Fruit fly (Drosophila melanogaster): ENCODE results near the gene Polr2J.
A peak's percentile ranks its signal among the peaks of the same experiment; 100 is the strongest.

Polr2J gene

dm6 chr2L:17410358-17410757 is at the start of gene Polr2J, which contains the start of gene CG15141 (continued):
- peak; percentile 92 for TF ChIP-seq CG13775 (GFP tag; optimal IDR thresholded peaks at IDR 0.05)
- no peak for TF ChIP-seq usp (GFP tag; optimal IDR thresholded peaks at IDR 0.05)
- TF ChIP-seq NC2β (GFP tag; optimal IDR thresholded peaks at IDR 0.05), result peak; percentile 54
- TF ChIP-seq amos (GFP tag; IDR thresholded peaks at IDR 0.05; ENCODE audit: partially characterized antibody), result peak; percentile 84
- peak; percentile 69 to 86 for TF ChIP-seq dpn (GFP tag; optimal IDR thresholded peaks at IDR 0.05)
- peak; percentile 86 for TF ChIP-seq caup (GFP tag; optimal IDR thresholded peaks at IDR 0.05; ENCODE audit: severe bottlenecking)
- peak; percentile 82 for TF ChIP-seq esg (GFP tag; conservative IDR thresholded peaks at IDR 0.05)
- TF ChIP-seq CG18011 (GFP tag; optimal IDR thresholded peaks at IDR 0.05), result peak; percentile 74
- peak; percentile 59 for TF ChIP-seq CG17802 (tag; optimal IDR thresholded peaks at IDR 0.05)
- TF ChIP-seq CG34224 (GFP tag; IDR thresholded peaks at IDR 0.05; ENCODE audit: partially characterized antibody), result peak; percentile 83
- TF ChIP-seq CG9817 (tag; optimal IDR thresholded peaks at IDR 0.05), result peak; percentile 91
- TF ChIP-seq sug (tag; optimal IDR thresholded peaks at IDR 0.05), result peak; percentile 88
- TF ChIP-seq emc (GFP tag; optimal IDR thresholded peaks at IDR 0.05), result peak; percentile 29
- no peak for TF ChIP-seq oc (tag; optimal IDR thresholded peaks at IDR 0.05)
- no peak for TF ChIP-seq Dip2 (GFP tag; IDR thresholded peaks at IDR 0.05)
- TF ChIP-seq CG10274 (GFP tag; optimal IDR thresholded peaks at IDR 0.05), result peak; percentile 46
- no peak for TF ChIP-seq ac (GFP tag; optimal IDR thresholded peaks at IDR 0.05)
- peak; percentile 67 for TF ChIP-seq cas (GFP tag; IDR thresholded peaks at IDR 0.05)
- peak; percentile 56; the same call in 1 of the 2 replicates for TF ChIP-seq sens-2 (GFP tag; IDR thresholded peaks at IDR 0.05)
- TF ChIP-seq sr (GFP tag; IDR thresholded peaks at IDR 0.05), result no peak
- TF ChIP-seq vvl (GFP tag; IDR thresholded peaks at IDR 0.05), result peak; percentile 88
- TF ChIP-seq lbe (GFP tag; optimal IDR thresholded peaks at IDR 0.05), result peak; percentile 76
- TF ChIP-seq sima (GFP tag; optimal IDR thresholded peaks at IDR 0.05), result no peak
- TF ChIP-seq org-1 (GFP tag; optimal IDR thresholded peaks at IDR 0.05), result peak; percentile 19
- peak; percentile 70 for TF ChIP-seq CG4328 (GFP tag; optimal IDR thresholded peaks at IDR 0.05)
- peak; percentile 87 for TF ChIP-seq ind (GFP tag; optimal IDR thresholded peaks at IDR 0.05)
- no peak for TF ChIP-seq CG18262 (tag; optimal IDR thresholded peaks at IDR 0.05)
- TF ChIP-seq CG1603 (tag; optimal IDR thresholded peaks at IDR 0.05), result peak; percentile 59

dm6 chr2L:17457944-17458343 is 47.7 kb upstream of the Polr2J start, which contains the start of gene CG18563:
Gene CG18563, minus strand, starts transcription at chr2L:17458044.
- TF ChIP-seq bab2 (GFP tag; optimal IDR thresholded peaks at IDR 0.05) (no peak), dpn (GFP tag; optimal IDR thresholded peaks at IDR 0.05) (no peak)

dm6 chr2L:17455823-17456222 is 45.6 kb upstream of the Polr2J start, which contains the start of gene SPH93:
Gene SPH93, minus strand, starts transcription at chr2L:17455923.
- no peak for TF ChIP-seq tgo (GFP tag; IDR thresholded peaks at IDR 0.05)
- no peak for TF ChIP-seq CG14860 (GFP tag; IDR thresholded peaks at IDR 0.05; ENCODE audit: partially characterized antibody)
- no peak for TF ChIP-seq en (GFP tag; optimal IDR thresholded peaks at IDR 0.05)
- no peak for TF ChIP-seq Aef1 (GFP tag; IDR thresholded peaks at IDR 0.05)
- TF ChIP-seq disco-r (GFP tag; optimal IDR thresholded peaks at IDR 0.05), result no peak
- no peak for TF ChIP-seq CG13424 (tag; optimal IDR thresholded peaks at IDR 0.05)
- no peak for TF ChIP-seq hb (GFP tag; IDR thresholded peaks at IDR 0.05; ENCODE audit: partially characterized antibody)
- TF ChIP-seq CG13296 (GFP tag; optimal IDR thresholded peaks at IDR 0.05), result no peak
- no peak for TF ChIP-seq mld (GFP tag; IDR thresholded peaks at IDR 0.05; ENCODE audit: partially characterized antibody)
- TF ChIP-seq CG6854 (GFP tag; optimal IDR thresholded peaks at IDR 0.05), result no peak
- no peak for TF ChIP-seq CG15696 (tag; optimal IDR thresholded peaks at IDR 0.05)
